Worm (Caenorhabditis elegans) whole organism, L3 larva: ENCODE results near the gene Y69A2AR.51.

Experiments used
- ZK546.5 ChIP-seq: sonication (generic microtip); optimal IDR thresholded peaks from 2 replicates; lab custom pipeline; 2017; ENCODE audit warnings: missing biosample characterization, missing genetic modification characterization
- ceh-16 ChIP-seq: sonication (generic microtip); optimal IDR thresholded peaks from 2 replicates; lab custom pipeline; 2017; ENCODE audit warnings: missing biosample characterization, missing genetic modification characterization
- ceh-28 ChIP-seq: fragments of 150-350 bp; optimal IDR thresholded peaks from 2 replicates; lab custom pipeline; 2014; ENCODE audit warnings: missing biosample characterization, missing genetic modification reagents, missing genetic modification characterization
- ceh-9 ChIP-seq: sonication (generic microtip); optimal IDR thresholded peaks from 2 replicates; lab custom pipeline; 2018; ENCODE audit warnings: missing biosample characterization, missing genetic modification characterization
- egl-27 ChIP-seq: sonication (generic microtip); optimal IDR thresholded peaks from 4 replicates; lab custom pipeline; 2017; ENCODE audit warnings: missing biosample characterization, missing genetic modification reagents, missing genetic modification characterization
- egl-5 ChIP-seq: fragments of 150-350 bp; optimal IDR thresholded peaks from 2 replicates; lab custom pipeline; 2017; ENCODE audit warnings: missing biosample characterization, missing genetic modification reagents, missing genetic modification characterization, inconsistent platforms
- elt-2 ChIP-seq: sonication (generic microtip); optimal IDR thresholded peaks from 2 replicates; lab custom pipeline; 2016; ENCODE audit warnings: missing genetic modification reagents, mild to moderate bottlenecking, missing genetic modification characterization, missing compliant biosample characterization
- fkh-2 ChIP-seq: fragments of 150-350 bp; optimal IDR thresholded peaks from 2 replicates; lab custom pipeline; 2014; ENCODE audit warnings: missing biosample characterization, missing genetic modification reagents, missing genetic modification characterization
- hmg-11 ChIP-seq: sonication (generic microtip); optimal IDR thresholded peaks from 2 replicates; lab custom pipeline; 2016; ENCODE audit warnings: missing genetic modification characterization, missing compliant biosample characterization
- lin-15B ChIP-seq: fragments of 150-350 bp; optimal IDR thresholded peaks from 2 replicates; lab custom pipeline; 2014; ENCODE audit warnings: missing biosample characterization, missing genetic modification characterization
- lsy-12 ChIP-seq: sonication (generic microtip); optimal IDR thresholded peaks from 2 replicates; lab custom pipeline; 2016; ENCODE audit warnings: mild to moderate bottlenecking, missing genetic modification characterization, missing compliant biosample characterization
- mml-1 ChIP-seq: fragments of 150-350 bp; sonication (generic microtip); optimal IDR thresholded peaks from 3 replicates; lab custom pipeline; 2014; ENCODE audit warnings: missing biosample characterization, missing genetic modification characterization
- nfya-1 ChIP-seq: sonication (generic microtip); optimal IDR thresholded peaks from 2 replicates; lab custom pipeline; 2017; ENCODE audit warnings: missing genetic modification characterization, mild to moderate bottlenecking, missing compliant biosample characterization, antibody characterized with exemption, moderate library complexity; ENCODE audit not compliant: insufficient read depth
- nhr-11 ChIP-seq: fragments of 150-350 bp; optimal IDR thresholded peaks from 2 replicates; lab custom pipeline; 2014; ENCODE audit warnings: missing biosample characterization, missing genetic modification characterization
- nhr-12 ChIP-seq: fragments of 150-350 bp; optimal IDR thresholded peaks from 2 replicates; lab custom pipeline; 2014; ENCODE audit warnings: missing biosample characterization, missing genetic modification characterization
- nhr-237 ChIP-seq: fragments of 150-350 bp; optimal IDR thresholded peaks from 2 replicates; lab custom pipeline; 2014; ENCODE audit warnings: missing biosample characterization, missing genetic modification characterization
- nhr-25 ChIP-seq: sonication (generic microtip); optimal IDR thresholded peaks from 2 replicates; lab custom pipeline; 2017; ENCODE audit warnings: missing biosample characterization, missing genetic modification characterization
- nhr-76 ChIP-seq: fragments of 150-350 bp; sonication (generic microtip); optimal IDR thresholded peaks from 5 replicates; lab custom pipeline; 2014; ENCODE audit warnings: missing biosample characterization, missing genetic modification characterization
- nhr-77 ChIP-seq: fragments of 150-350 bp; optimal IDR thresholded peaks from 2 replicates; lab custom pipeline; 2014; ENCODE audit warnings: missing biosample characterization, missing genetic modification characterization
- pqm-1 ChIP-seq: fragments of 150-350 bp; optimal IDR thresholded peaks from 2 replicates; lab custom pipeline; 2017; ENCODE audit warnings: missing biosample characterization, missing genetic modification characterization, inconsistent platforms
- sea-2 ChIP-seq: fragments of 150-350 bp; sonication (generic microtip); optimal IDR thresholded peaks from 4 replicates; lab custom pipeline; 2014; ENCODE audit warnings: missing biosample characterization, missing genetic modification reagents, missing genetic modification characterization
- snpc-4 ChIP-seq: fragments of 150-350 bp; optimal IDR thresholded peaks from 2 replicates; lab custom pipeline; 2014; ENCODE audit warnings: missing biosample characterization, missing genetic modification characterization
- tbx-2 ChIP-seq: sonication (generic microtip); optimal IDR thresholded peaks from 2 replicates; lab custom pipeline; 2016; ENCODE audit warnings: mild to moderate bottlenecking, missing genetic modification characterization, missing compliant biosample characterization
- unc-39 ChIP-seq: sonication (generic microtip); optimal IDR thresholded peaks from 4 replicates; lab custom pipeline; 2017; ENCODE audit warnings: missing biosample characterization, missing genetic modification characterization
- unc-62 ChIP-seq: fragments of 150-350 bp; sonication (generic microtip); optimal IDR thresholded peaks from 4 replicates; lab custom pipeline; 2014; ENCODE audit warnings: missing biosample characterization, missing genetic modification reagents, missing genetic modification characterization
- ztf-11 ChIP-seq: fragments of 150-350 bp; optimal IDR thresholded peaks from 2 replicates; lab custom pipeline; 2014; ENCODE audit warnings: missing biosample characterization, missing genetic modification characterization

Y69A2AR.51 gene

DNA sequence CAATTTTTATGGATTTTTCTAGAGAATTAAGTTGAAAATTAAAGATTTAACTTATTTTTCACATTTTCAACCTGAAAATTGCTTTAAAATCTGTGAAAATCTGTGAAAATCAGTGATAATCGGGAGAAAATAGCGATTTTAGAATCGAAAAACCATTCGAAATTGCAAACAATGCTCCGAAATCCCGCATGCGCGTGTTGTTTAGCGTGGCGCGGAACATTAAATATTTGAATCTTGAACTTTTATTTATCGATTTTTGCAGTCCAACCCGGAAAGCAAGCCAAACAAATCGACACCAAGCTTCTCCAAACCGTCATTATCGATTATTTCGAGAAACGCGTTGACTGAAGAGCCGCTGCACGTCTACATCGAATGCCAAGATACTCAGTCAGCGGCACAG is 38.8 kb downstream of the Y69A2AR.51 start:
- TF ChIP-seq nhr-12 (tag; lab: Kevin White, UChicago) (no peak), egl-5 (tag; lab: Kevin White, UChicago) (no peak), ztf-11 (no peak), nhr-237 (tag; lab: Kevin White, UChicago) (no peak), unc-39 (tag; lab: Kevin White, UChicago) (no peak), ceh-16 (no peak), elt-2 (tag; lab: Kevin White, UChicago) (no peak)

DNA sequence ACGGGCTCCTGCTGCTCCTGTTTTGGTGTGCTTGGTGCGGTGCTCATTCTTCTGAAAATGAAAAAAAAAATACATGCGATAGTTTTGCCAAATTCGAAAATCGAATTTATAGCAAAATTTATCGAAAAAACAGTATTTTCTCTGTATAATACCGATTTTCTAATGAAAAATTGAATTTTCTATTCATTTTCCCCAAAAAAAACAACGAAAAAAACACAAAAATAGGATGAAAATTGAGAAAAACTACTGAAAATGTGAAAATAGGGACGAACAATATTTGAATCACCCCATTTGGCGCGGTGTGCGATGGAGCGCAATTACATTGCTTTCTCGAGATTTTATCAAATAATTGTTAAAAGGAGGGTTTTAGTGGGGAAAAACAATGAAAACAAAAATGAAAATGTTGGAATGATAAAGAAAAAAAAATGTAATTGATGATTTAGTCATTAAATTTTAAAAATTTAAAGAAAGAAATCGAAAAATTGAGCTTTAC is 40.9 kb downstream of the Y69A2AR.51 start, which contains the start of gene Y69A2AR.28:
Gene Y69A2AR.28, minus strand, starts transcription at position 51 of the 493 bp plus-strand sequence.
- TF ChIP-seq lin-15B (tag; lab: Kevin White, UChicago) (peak; percentile 45), fkh-2 (no peak), egl-27 (no peak), unc-39 (tag; lab: Kevin White, UChicago) (no peak), nhr-25 (tag; lab: Kevin White, UChicago) (no peak)
- TF ChIP-seq, all 47 proteins: peak for 1

DNA sequence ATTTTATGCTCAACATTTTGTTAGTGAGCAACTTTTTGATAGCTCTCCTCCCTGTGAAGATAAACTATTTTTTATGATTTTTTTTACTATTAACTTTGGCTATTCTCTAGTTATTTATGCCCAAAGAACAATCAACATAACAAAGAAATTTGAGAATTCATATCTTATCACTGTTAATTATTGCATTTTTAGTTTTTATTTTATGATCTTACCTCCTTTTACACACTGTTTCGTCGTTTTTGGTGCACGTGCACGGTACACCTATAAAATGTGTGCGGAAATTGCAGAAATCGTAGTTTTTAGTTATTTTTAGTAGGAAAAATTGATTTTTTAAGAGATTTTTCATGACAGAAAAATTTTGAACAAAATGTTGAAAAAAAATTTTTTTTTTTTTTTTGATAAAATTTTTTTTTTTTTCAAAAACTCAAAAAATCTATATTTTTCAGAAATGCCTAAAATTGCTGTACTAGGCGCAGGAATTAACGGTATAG is 41.6 kb downstream of the Y69A2AR.51 start, which contains the start of gene daao-1:
Gene daao-1, plus strand, starts transcription at position 441 of the 491 bp plus-strand sequence.
- TF ChIP-seq elt-2 (tag; lab: Kevin White, UChicago) = peak; percentile 63
- no peak for TF ChIP-seq mml-1
- TF ChIP-seq pqm-1 (tag; lab: Kevin White, UChicago) = peak; percentile 62

DNA sequence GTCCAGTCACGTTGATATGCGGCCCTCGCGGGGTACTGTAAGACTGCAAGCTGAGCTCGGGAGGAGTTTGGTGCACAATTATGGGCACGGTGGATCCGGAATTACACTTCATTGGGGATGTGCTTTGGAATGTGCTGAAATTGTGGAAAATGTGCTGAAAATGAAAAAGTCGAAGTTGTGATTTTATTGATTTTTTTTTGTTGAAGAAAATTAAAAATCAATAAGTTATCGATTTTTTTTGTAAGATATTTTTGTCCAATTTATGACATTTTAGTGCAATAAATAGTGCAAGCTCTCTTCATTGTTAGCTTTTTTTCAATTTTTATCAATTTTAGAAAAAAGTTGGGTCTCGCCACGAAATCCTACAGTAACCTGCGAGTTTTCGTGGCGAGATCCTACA is 44.6 kb downstream of the Y69A2AR.51 start:
- peak; percentile 78 for TF ChIP-seq ceh-28 (tag; lab: Kevin White, UChicago)
- no peak for TF ChIP-seq ZK546.5 (tag; lab: Kevin White, UChicago)

DNA sequence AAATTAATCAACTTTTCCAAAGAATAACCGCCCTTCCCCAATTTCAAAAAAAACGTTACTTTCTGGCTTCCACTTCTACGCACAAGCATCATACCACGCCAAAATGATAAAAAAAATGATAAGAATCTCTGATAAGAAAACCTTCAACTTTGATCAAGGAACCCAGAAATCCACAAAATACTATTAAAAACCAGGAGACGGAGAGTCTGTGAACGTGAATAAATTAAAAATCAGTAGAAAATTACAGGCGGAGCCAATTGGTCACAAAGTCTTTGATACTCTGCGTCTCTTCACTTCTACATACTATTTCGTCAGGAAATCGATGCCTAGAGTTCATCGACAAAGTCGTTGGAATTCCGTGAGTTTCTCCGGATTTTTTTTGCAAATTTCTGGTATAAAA is 46.4 kb downstream of the Y69A2AR.51 start, which contains the start of gene smf-3:
Gene smf-3, plus strand, starts transcription at position 259 of the 400 bp plus-strand sequence.
- TF ChIP-seq nfya-1 (tag; lab: Kevin White, UChicago) = peak; percentile 6
- peak; percentile 98 for TF ChIP-seq elt-2 (tag; lab: Kevin White, UChicago)
- no peak for TF ChIP-seq nhr-76
- TF ChIP-seq pqm-1 (tag; lab: Kevin White, UChicago) = peak; percentile 96
- no peak for TF ChIP-seq snpc-4
- no peak for TF ChIP-seq nhr-77
- TF ChIP-seq fkh-2 = no peak
- TF ChIP-seq unc-62 (GFP tag; lab: Kevin White, UChicago) = no peak
- TF ChIP-seq nhr-12 (tag; lab: Kevin White, UChicago) = no peak
- no peak for TF ChIP-seq sea-2 (GFP tag; lab: Kevin White, UChicago)
- TF ChIP-seq tbx-2 = no peak
- TF ChIP-seq nhr-11 (tag; lab: Kevin White, UChicago) = no peak
- no peak for TF ChIP-seq hmg-11 (tag; lab: Kevin White, UChicago)
- TF ChIP-seq lsy-12 (tag; lab: Kevin White, UChicago) = no peak
- TF ChIP-seq ceh-9 = no peak
- TF ChIP-seq, all 47 proteins: peak for 3
